Fruit fly (Drosophila melanogaster): ENCODE measurements around the gene CG17944.

Gene CG17944

dm6 chr3R:7349452-7349851 lies 12.5 kb downstream of the CG17944 start, which contains the start of gene CG43290:
Gene CG43290 (minus strand): TSS chr3R:7349552.
- TF ChIP-seq ss (GFP tag; optimal IDR thresholded peaks at IDR 0.05) (no peak), fd85E (GFP tag; optimal IDR thresholded peaks at IDR 0.05) (no peak), CG7368 (GFP tag; optimal IDR thresholded peaks at IDR 0.05) (no peak), CG34406 (GFP tag; optimal IDR thresholded peaks at IDR 0.05) (no peak), Hr4 (GFP tag; optimal IDR thresholded peaks at IDR 0.05) (no peak), fkh (GFP tag; optimal IDR thresholded peaks at IDR 0.05) (no peak), Eip93F (GFP tag; optimal IDR thresholded peaks at IDR 0.05) (no peak), CG8319 (GFP tag; optimal IDR thresholded peaks at IDR 0.05) (no peak), CG31627 (GFP tag; optimal IDR thresholded peaks at IDR 0.05) (no peak), CG16779 (tag; optimal IDR thresholded peaks at IDR 0.05) (no peak), CG4318 (GFP tag; optimal IDR thresholded peaks at IDR 0.05) (no peak)

- TF ChIP-seq Hr39 (GFP tag; optimal IDR thresholded peaks at IDR 0.05) (peak; percentile 59), dac (GFP tag; optimal IDR thresholded peaks at IDR 0.05) (peak; percentile 1), CG31627 (GFP tag; optimal IDR thresholded peaks at IDR 0.05) (peak; percentile 61), CG15336 (GFP tag; IDR thresholded peaks at IDR 0.05) (no peak), vri (GFP tag; optimal IDR thresholded peaks at IDR 0.05) (no peak), CG11902 (GFP tag; optimal IDR thresholded peaks at IDR 0.05) (no peak), acj6 (GFP tag; optimal IDR thresholded peaks at IDR 0.05) (peak; percentile 30), Eip75B (GFP tag; optimal IDR thresholded peaks at IDR 0.05) (peak; percentile 15), CG7368 (GFP tag; optimal IDR thresholded peaks at IDR 0.05) (no peak), CG6854 (GFP tag; optimal IDR thresholded peaks at IDR 0.05) (no peak), fd85E (GFP tag; optimal IDR thresholded peaks at IDR 0.05) (no peak), Blimp-1 (GFP tag; optimal IDR thresholded peaks at IDR 0.05) (no peak), lz (GFP tag; optimal IDR thresholded peaks at IDR 0.05) (peak; percentile 53), Met (GFP tag; optimal IDR thresholded peaks at IDR 0.05) (peak; percentile 23), eg (GFP tag; IDR thresholded peaks at IDR 0.05) (no peak), Sox14 (GFP tag; optimal IDR thresholded peaks at IDR 0.05) (peak; percentile 8), esn (GFP tag; optimal IDR thresholded peaks at IDR 0.05) (peak; percentile 43), CG11294 (GFP tag; IDR thresholded peaks at IDR 0.05) (no peak), CG3919 (GFP tag; optimal IDR thresholded peaks at IDR 0.05) (peak; percentile 40), CG8632 (GFP tag; optimal IDR thresholded peaks at IDR 0.05) (no peak), achi (GFP tag; optimal IDR thresholded peaks at IDR 0.05) (no peak), Hr4 (GFP tag; optimal IDR thresholded peaks at IDR 0.05) (peak; percentile 29), svp (GFP tag) (peak; percentile 67), Eip78C (GFP tag) (peak; percentile 45), Ets96B (tag; optimal IDR thresholded peaks at IDR 0.05) (no peak), cyc (GFP tag; optimal IDR thresholded peaks at IDR 0.05) (peak; percentile 61), Smox (GFP tag; optimal IDR thresholded peaks at IDR 0.05) (peak; percentile 27), pdm3 (GFP tag; optimal IDR thresholded peaks at IDR 0.05) (peak; percentile 34), salr (GFP tag; optimal IDR thresholded peaks at IDR 0.05) (no peak), CG16779 (tag; optimal IDR thresholded peaks at IDR 0.05) (no peak), spab (GFP tag; optimal IDR thresholded peaks at IDR 0.05) (no peak), topi (GFP tag; optimal IDR thresholded peaks at IDR 0.05) (peak; percentile 32), OdsH (GFP tag; optimal IDR thresholded peaks at IDR 0.05) (peak; percentile 33), CG10631 (GFP tag; optimal IDR thresholded peaks at IDR 0.05) (peak; percentile 24), CG6808 (GFP tag; optimal IDR thresholded peaks at IDR 0.05) (no peak)
These were observed 15.5 kb downstream of the CG17944 start, which contains the start of gene nxf4 for dm6 chr3R:7346445-7346844. Gene nxf4 (plus strand): TSS chr3R:7346730.

Measured in whole organism, prepupa.